Worm (Caenorhabditis elegans) whole organism, young adult: ENCODE results near the gene noa-1.

Experiments used
- F23B12.7 ChIP-seq: sonication (generic microtip); optimal IDR thresholded peaks from 2 replicates; lab custom pipeline; 2017; ENCODE audit warnings: missing genetic modification characterization, mild to moderate bottlenecking, missing compliant biosample characterization, antibody characterized with exemption, moderate library complexity; ENCODE audit not compliant: insufficient read depth
- F37B4.10 ChIP-seq: fragments of 200-800 bp; sonication (Bioruptor generic); IDR thresholded peaks from 2 replicates; pipeline ENCODE4 v1.3.6; 2022; ENCODE audit warnings: missing genetic modification characterization, missing compliant biosample characterization
- F57C9.4 ChIP-seq: sonication (generic microtip); optimal IDR thresholded peaks from 2 replicates; lab custom pipeline; 2017; ENCODE audit warnings: mild to moderate bottlenecking, missing genetic modification characterization, missing compliant biosample characterization
- T07F8.4 ChIP-seq: sonication (generic microtip); optimal IDR thresholded peaks from 2 replicates; lab custom pipeline; 2016; ENCODE audit warnings: mild to moderate bottlenecking, missing genetic modification characterization, moderate library complexity, missing compliant biosample characterization
- T26A5.8 ChIP-seq: sonication (generic microtip); optimal IDR thresholded peaks from 2 replicates; lab custom pipeline; 2016; ENCODE audit warnings: missing genetic modification characterization, missing compliant biosample characterization
- Y53F4B.3 ChIP-seq: fragments of 200-800 bp; sonication (Bioruptor generic); IDR thresholded peaks from 2 replicates; pipeline ENCODE4 v1.3.6; 2022; ENCODE audit warnings: missing genetic modification reagents, missing genetic modification characterization, missing compliant biosample characterization
- akir-1 ChIP-seq: fragments of 200-800 bp; sonication (Bioruptor generic); optimal IDR thresholded peaks from 2 replicates; lab custom pipeline; 2018; ENCODE audit warnings: mild to moderate bottlenecking, missing genetic modification characterization, moderate library complexity, missing compliant biosample characterization
- attf-6 ChIP-seq: fragments of 200-800 bp; sonication (Bioruptor generic); IDR thresholded peaks from 2 replicates; pipeline ENCODE4 v1.3.6; 2022; ENCODE audit warnings: missing genetic modification reagents, missing genetic modification characterization, missing compliant biosample characterization
- cebp-1 ChIP-seq, 2 experiments: fragments of 200-800 bp in 1 of 2; sonication (Bioruptor generic) in 1 of 2; sonication (generic microtip) in 1 of 2; IDR thresholded peaks in 1 of 2; optimal IDR thresholded peaks in 1 of 2; 2 replicates each; pipeline versions ENCODE4 v1.3.6 to Lab custom; 2017 to 2022; ENCODE audit warnings: missing compliant biosample characterization in 2 of 2, missing genetic modification characterization in 2 of 2, mild to moderate bottlenecking in 1 of 2, missing genetic modification reagents in 1 of 2, moderate library complexity in 1 of 2
- ceh-27 ChIP-seq: fragments of 200-800 bp; sonication (Bioruptor generic); optimal IDR thresholded peaks from 2 replicates; lab custom pipeline; 2018; ENCODE audit warnings: mild to moderate bottlenecking, missing genetic modification characterization, moderate library complexity, missing compliant biosample characterization
- ceh-58 ChIP-seq: fragments of 200-800 bp; sonication (Bioruptor generic); IDR thresholded peaks from 2 replicates; pipeline ENCODE4 v1.3.6; 2022; ENCODE audit warnings: missing genetic modification characterization, missing compliant biosample characterization
- dox-1 ChIP-seq: fragments of 200-800 bp; sonication (Bioruptor generic); IDR thresholded peaks from 2 replicates; pipeline ENCODE4 v1.3.6; 2022; ENCODE audit warnings: missing genetic modification reagents, missing genetic modification characterization, missing compliant biosample characterization
- egl-18 ChIP-seq: fragments of 200-800 bp; sonication (Bioruptor generic); IDR thresholded peaks from 2 replicates; pipeline ENCODE4 v1.3.6; 2022; ENCODE audit warnings: missing genetic modification reagents, missing genetic modification characterization, missing compliant biosample characterization
- gei-17 ChIP-seq: fragments of 200-800 bp; sonication (Bioruptor generic); optimal IDR thresholded peaks from 2 replicates; lab custom pipeline; 2018; ENCODE audit warnings: mild to moderate bottlenecking, missing genetic modification characterization, missing compliant biosample characterization
- hlh-26 ChIP-seq: fragments of 200-800 bp; sonication (Bioruptor generic); conservative IDR thresholded peaks from 2 replicates; pipeline ENCODE4 v1.3.6; 2022; ENCODE audit warnings: missing genetic modification reagents, missing genetic modification characterization, missing compliant biosample characterization
- hmg-20 ChIP-seq: fragments of 200-800 bp; sonication (Bioruptor generic); IDR thresholded peaks from 2 replicates; pipeline ENCODE4 v1.3.6; 2022; ENCODE audit warnings: missing genetic modification reagents, missing genetic modification characterization, missing compliant biosample characterization
- let-526 ChIP-seq: fragments of 200-800 bp; sonication (Bioruptor generic); IDR thresholded peaks from 2 replicates; pipeline ENCODE4 v1.3.6; 2022; ENCODE audit warnings: missing genetic modification reagents, missing genetic modification characterization, missing compliant biosample characterization
- lin-54 ChIP-seq: fragments of 200-800 bp; sonication (Bioruptor generic); optimal IDR thresholded peaks from 2 replicates; lab custom pipeline; 2018; ENCODE audit warnings: mild to moderate bottlenecking, missing genetic modification characterization, missing compliant biosample characterization
- lsl-1 ChIP-seq: fragments of 200-800 bp; sonication (Bioruptor generic); optimal IDR thresholded peaks from 2 replicates; lab custom pipeline; 2018; ENCODE audit warnings: mild to moderate bottlenecking, missing genetic modification characterization, moderate library complexity, missing compliant biosample characterization
- lsy-27 ChIP-seq: sonication (generic microtip); optimal IDR thresholded peaks from 2 replicates; lab custom pipeline; 2017; ENCODE audit warnings: missing genetic modification characterization, mild to moderate bottlenecking, missing compliant biosample characterization, antibody characterized with exemption, missing genotype, borderline replicate concordance; ENCODE audit not compliant: insufficient read depth
- madf-3 ChIP-seq: fragments of 200-800 bp; sonication (Bioruptor generic); IDR thresholded peaks from 2 replicates; pipeline ENCODE4 v1.3.6; 2022; ENCODE audit warnings: missing genetic modification reagents, missing genetic modification characterization, missing compliant biosample characterization
- mcd-1 ChIP-seq: fragments of 200-800 bp; sonication (Bioruptor generic); IDR thresholded peaks from 2 replicates; pipeline ENCODE4 v1.3.6; 2022; ENCODE audit warnings: missing genetic modification reagents, missing genetic modification characterization, missing compliant biosample characterization
- mes-4 ChIP-seq: sonication (generic microtip); optimal IDR thresholded peaks from 2 replicates; lab custom pipeline; 2016; ENCODE audit warnings: missing genotype, missing genetic modification characterization, missing compliant biosample characterization
- nhr-120 ChIP-seq: fragments of 200-800 bp; sonication (Bioruptor generic); IDR thresholded peaks from 2 replicates; pipeline ENCODE4 v1.3.6; 2022; ENCODE audit warnings: missing genetic modification characterization, missing compliant biosample characterization
- nhr-80 ChIP-seq: sonication (generic microtip); optimal IDR thresholded peaks from 2 replicates; lab custom pipeline; 2016; ENCODE audit warnings: missing genetic modification characterization, missing compliant biosample characterization
- pha-4 ChIP-seq: fragments of 150-350 bp; sonication (generic microtip); optimal IDR thresholded peaks from 2 replicates; lab custom pipeline; 2014; ENCODE audit warnings: missing biosample characterization, missing genetic modification reagents, missing genetic modification characterization
- rcor-1 ChIP-seq: fragments of 200-800 bp; sonication (Bioruptor generic); IDR thresholded peaks from 2 replicates; pipeline ENCODE4 v1.3.6; 2022; ENCODE audit warnings: missing genetic modification reagents, missing genetic modification characterization, missing compliant biosample characterization
- rec-8 ChIP-seq, 2 experiments: sonication (generic microtip); optimal IDR thresholded peaks; 2 replicates each; lab custom pipeline; 2016; ENCODE audit warnings: mild to moderate bottlenecking in 2 of 2, missing genetic modification characterization in 2 of 2, missing genetic modification reagents in 2 of 2, missing genotype in 2 of 2, missing biosample characterization in 1 of 2, missing compliant biosample characterization in 1 of 2, moderate library complexity in 1 of 2
- snpc-1.3 ChIP-seq: sonication (generic microtip); optimal IDR thresholded peaks from 2 replicates; lab custom pipeline; 2017; ENCODE audit warnings: missing genetic modification characterization, mild to moderate bottlenecking, missing compliant biosample characterization, antibody characterized with exemption, moderate library complexity, missing genotype, missing genetic modification reagents; ENCODE audit not compliant: insufficient read depth
- snpc-3.4 ChIP-seq: sonication (generic microtip); optimal IDR thresholded peaks from 2 replicates; lab custom pipeline; 2017; ENCODE audit warnings: missing genetic modification characterization, mild to moderate bottlenecking, missing compliant biosample characterization, antibody characterized with exemption, moderate library complexity, missing genotype, missing genetic modification reagents
- zfh-2 ChIP-seq: fragments of 200-800 bp; sonication (Bioruptor generic); conservative IDR thresholded peaks from 2 replicates; pipeline ENCODE4 v1.3.6; 2022; ENCODE audit warnings: missing genetic modification reagents, missing genetic modification characterization, missing compliant biosample characterization
- zim-3 ChIP-seq: sonication (generic microtip); optimal IDR thresholded peaks from 2 replicates; lab custom pipeline; 2017; ENCODE audit warnings: mild to moderate bottlenecking, missing genetic modification characterization, moderate library complexity, missing compliant biosample characterization
- ztf-3 ChIP-seq: fragments of 200-800 bp; sonication (Bioruptor generic); optimal IDR thresholded peaks from 2 replicates; lab custom pipeline; 2018; ENCODE audit warnings: mild to moderate bottlenecking, missing genetic modification characterization, missing compliant biosample characterization
- ztf-6 ChIP-seq: fragments of 200-800 bp; sonication (Bioruptor generic); IDR thresholded peaks from 2 replicates; pipeline ENCODE4 v1.3.6; 2022; ENCODE audit warnings: missing genetic modification reagents, missing genetic modification characterization, missing compliant biosample characterization

Gene noa-1

ce11 chrII:13515813-13516212 is 25.0 kb downstream of the noa-1 start:
- TF ChIP-seq hlh-26 (no peak), F37B4.10 (GFP tag; lab: Robert Waterston, UW) (no peak), T07F8.4 (tag; lab: Kevin White, UChicago) (no peak), ceh-27 (GFP tag; lab: Kevin White, UChicago) (no peak), zfh-2 (GFP tag; lab: Robert Waterston, UW) (peak; percentile 55; the same call in 1 of the 2 replicates)

ce11 chrII:13508607-13509006 is 32.2 kb downstream of the noa-1 start:
- TF ChIP-seq hmg-20 (no peak), nhr-80 (tag; lab: Kevin White, UChicago) (peak; percentile 42)
- TF ChIP-seq, all 124 proteins: peak for 1

ce11 chrII:13507535-13507934 is 33.3 kb downstream of the noa-1 start, which contains the start of gene nep-17:
TSS of gene nep-17 (plus strand) at chrII:13507819.
- peak; percentile 68 for TF ChIP-seq nhr-80 (tag; lab: Kevin White, UChicago)
- TF ChIP-seq ztf-6 (GFP tag; lab: Robert Waterston, UW) = no peak

DNA sequence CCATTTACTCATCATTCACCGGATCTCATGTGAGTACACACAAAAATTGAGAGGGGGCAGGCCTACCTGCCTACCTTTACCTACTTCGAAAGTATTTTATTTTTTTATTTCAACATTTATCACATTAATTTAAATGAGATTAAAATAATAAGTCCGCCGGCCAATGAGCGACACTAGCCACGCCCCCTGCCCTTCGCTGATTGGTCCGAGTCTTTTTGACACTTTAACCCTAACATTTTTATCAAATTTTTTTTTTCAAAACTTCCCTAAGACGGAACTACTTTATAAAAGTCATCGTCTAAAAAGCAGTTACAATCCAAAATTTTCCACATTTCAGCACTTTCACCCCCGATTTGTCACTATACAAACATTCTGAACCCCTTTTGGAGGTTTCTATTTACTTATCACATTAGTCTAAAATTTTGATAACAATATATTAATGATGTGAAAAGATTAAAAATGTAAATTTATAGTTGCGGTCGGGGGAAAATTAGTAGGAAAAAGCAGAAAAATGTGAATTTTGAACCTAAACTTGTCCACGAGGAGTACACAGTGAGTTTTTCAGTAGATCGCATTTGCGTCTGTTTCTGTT is 34.8 kb downstream of the noa-1 start:
- TF ChIP-seq gei-17 (GFP tag; lab: Kevin White, UChicago) (no peak), lsy-27 (tag; lab: Kevin White, UChicago) (no peak), akir-1 (GFP tag; lab: Kevin White, UChicago) (no peak), nhr-80 (tag; lab: Kevin White, UChicago) (peak; percentile 9)
- TF ChIP-seq, all 124 proteins: peak for 1

DNA sequence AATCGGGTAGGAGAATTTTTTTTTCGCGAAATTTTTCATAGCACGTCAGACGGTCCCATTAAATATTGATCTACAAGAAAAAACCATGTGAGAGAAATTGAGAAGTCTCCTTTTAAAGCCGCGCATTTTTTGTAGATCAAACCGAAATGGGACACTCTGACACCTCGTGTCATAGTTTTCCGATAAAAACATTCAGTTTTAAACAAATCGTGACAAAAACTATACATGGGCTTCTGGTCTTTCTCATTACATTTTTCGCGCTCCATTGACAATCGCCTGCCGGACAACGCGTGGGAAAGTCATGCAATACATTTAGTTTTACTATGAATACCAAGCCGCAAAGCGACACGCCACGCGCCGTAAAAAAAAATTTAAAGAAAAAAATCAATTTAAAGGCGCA is 35.5 kb downstream of the noa-1 start:
- TF ChIP-seq nhr-120 (GFP tag; lab: Robert Waterston, UW) = no peak
- TF ChIP-seq cebp-1 (GFP tag; IDR thresholded peaks at IDR 0.05; lab: Robert Waterston, UW) = no peak
- TF ChIP-seq cebp-1 (tag; optimal IDR thresholded peaks at IDR 0.05; lab: Kevin White, UChicago) = no peak
- no peak for TF ChIP-seq zim-3 (tag; lab: Kevin White, UChicago)
- no peak for TF ChIP-seq dox-1 (GFP tag; lab: Robert Waterston, UW)
- no peak for TF ChIP-seq mcd-1 (GFP tag; lab: Robert Waterston, UW)
- no peak for TF ChIP-seq lin-54 (GFP tag; lab: Kevin White, UChicago)
- TF ChIP-seq snpc-3.4 (tag; lab: Kevin White, UChicago) = no peak
- no peak for TF ChIP-seq mes-4 (tag; lab: Kevin White, UChicago)
- TF ChIP-seq, all 124 proteins: peak for 0

- TF ChIP-seq rec-8 (tag; optimal IDR thresholded peaks at IDR 0.05; lab: Kevin White, UChicago) = no peak
- TF ChIP-seq egl-18 (GFP tag; lab: Robert Waterston, UW) = no peak
- TF ChIP-seq rcor-1 (GFP tag; lab: Robert Waterston, UW) = no peak
- no peak for TF ChIP-seq attf-6 (GFP tag; lab: Robert Waterston, UW)
- TF ChIP-seq Y53F4B.3 (GFP tag; lab: Robert Waterston, UW) = no peak
- no peak for TF ChIP-seq lsl-1 (GFP tag; lab: Kevin White, UChicago)
- TF ChIP-seq F37B4.10 (GFP tag; lab: Robert Waterston, UW) = no peak
- no peak for TF ChIP-seq ceh-58 (GFP tag; lab: Robert Waterston, UW)
- TF ChIP-seq T26A5.8 (tag; lab: Kevin White, UChicago) = no peak
- no peak for TF ChIP-seq F23B12.7 (tag; lab: Kevin White, UChicago)
- TF ChIP-seq let-526 (GFP tag; lab: Robert Waterston, UW) = no peak
- TF ChIP-seq ztf-3 (GFP tag; lab: Kevin White, UChicago) = no peak
- TF ChIP-seq F57C9.4 (tag; lab: Kevin White, UChicago) = no peak
- TF ChIP-seq madf-3 (GFP tag; lab: Robert Waterston, UW) = no peak
- TF ChIP-seq snpc-1.3 (tag; lab: Kevin White, UChicago) = no peak
- no peak for TF ChIP-seq pha-4 (tag; lab: Kevin White, UChicago)
Observed at ce11 chrII:13503653-13504052, 37.2 kb downstream of the noa-1 start, which contains the start of gene F54F11.1. TSS of gene F54F11.1 (plus strand) at chrII:13503953.
